Fruit fly (Drosophila melanogaster): ENCODE data around the gene CAH3.

DNA sequence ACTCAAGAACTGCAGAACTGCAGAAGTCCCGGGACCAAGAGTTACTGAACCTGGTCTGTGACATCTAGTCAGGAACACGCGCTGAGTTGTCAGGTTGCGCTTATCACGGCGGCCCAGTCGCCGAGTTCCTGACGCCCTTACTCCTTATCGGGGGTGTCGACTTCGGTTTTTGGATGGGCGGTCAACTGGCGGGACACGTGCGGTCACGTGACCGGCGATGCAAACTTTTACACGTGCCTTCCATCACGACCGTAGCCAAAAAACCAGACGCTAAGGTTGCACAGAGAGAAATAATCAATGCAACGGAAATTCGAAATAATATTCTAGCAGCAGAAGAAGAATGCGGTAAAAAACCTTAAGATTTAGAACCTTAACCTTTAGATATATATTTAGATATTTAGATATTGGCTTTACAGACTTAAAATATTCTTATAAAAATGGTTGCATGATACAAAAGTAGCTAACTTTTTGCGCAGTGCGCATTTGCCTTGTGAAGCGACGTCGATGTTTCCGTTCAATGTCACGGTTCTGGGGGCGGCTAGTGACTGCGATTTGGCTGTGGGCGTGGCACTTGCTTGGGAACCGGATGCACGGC lies 42.4 kb downstream of the CAH3 start:
- no peak for TF ChIP-seq D1 (tag; optimal IDR thresholded peaks at IDR 0.05)
- TF ChIP-seq CG15710 (tag; optimal IDR thresholded peaks at IDR 0.05), result no peak
- no peak for TF ChIP-seq CG12605 (GFP tag; IDR thresholded peaks at IDR 0.05)
- TF ChIP-seq Pif1A (GFP tag; optimal IDR thresholded peaks at IDR 0.05), result no peak
- no peak for TF ChIP-seq CG14655 (GFP tag; optimal IDR thresholded peaks at IDR 0.05)
- no peak for TF ChIP-seq CG17806 (tag; optimal IDR thresholded peaks at IDR 0.05)
